Worm (Caenorhabditis elegans): ENCODE measurements around the gene F56B3.6.

- TF ChIP-seq F13H6.1 (tag; optimal IDR thresholded peaks at IDR 0.05) (no peak), K02D7.2 (tag; optimal IDR thresholded peaks at IDR 0.05) (no peak), nhr-11 (tag; optimal IDR thresholded peaks at IDR 0.05) (no peak), ama-1 (optimal IDR thresholded peaks at IDR 0.05) (no peak), unc-86 (tag; optimal IDR thresholded peaks at IDR 0.05) (no peak), nfya-1 (tag; optimal IDR thresholded peaks at IDR 0.05) (no peak), pha-4 (tag; optimal IDR thresholded peaks at IDR 0.05) (no peak), tbx-2 (tag; optimal IDR thresholded peaks at IDR 0.05) (no peak), elt-2 (tag; optimal IDR thresholded peaks at IDR 0.05) (no peak), ceh-31 (tag; optimal IDR thresholded peaks at IDR 0.05) (no peak)
Measured at ce11 chrIV:756956-757355, 30.9 kb upstream of the F56B3.6 start.
